Worm (Caenorhabditis elegans) whole organism, L1 larva: ENCODE measurements around the gene try-10.
A peak's percentile ranks its signal among the peaks of the same experiment; 100 is the strongest.

ENCODE experiments used
- C04F5.9 ChIP-seq: sonication (generic microtip); optimal IDR thresholded peaks from 2 replicates; lab custom pipeline; 2016; ENCODE audit warnings: missing genetic modification characterization, missing compliant biosample characterization
- F16B12.6 ChIP-seq: fragments of 150-350 bp; optimal IDR thresholded peaks from 2 replicates; lab custom pipeline; 2014; ENCODE audit warnings: missing biosample characterization, missing genetic modification characterization
- alr-1 ChIP-seq: fragments of 200-800 bp; sonication (Bioruptor generic); optimal IDR thresholded peaks from 2 replicates; lab custom pipeline; 2018; ENCODE audit warnings: borderline replicate concordance, mild to moderate bottlenecking, missing genetic modification characterization, missing compliant biosample characterization
- ama-1 ChIP-seq: fragments of 150-350 bp; optimal IDR thresholded peaks from 2 replicates; lab custom pipeline; 2014
- blmp-1 ChIP-seq: fragments of 150-350 bp; optimal IDR thresholded peaks from 2 replicates; lab custom pipeline; 2014; ENCODE audit warnings: missing biosample characterization, missing genetic modification characterization
- ceh-82 ChIP-seq, 3 experiments: fragments of 150-350 bp in 1 of 3; sonication (generic microtip) in 2 of 3; optimal IDR thresholded peaks; 2 replicates each; lab custom pipeline; 2014 to 2017; ENCODE audit warnings: missing biosample characterization in 3 of 3, missing genetic modification characterization in 3 of 3
- ceh-90 ChIP-seq: sonication (generic microtip); optimal IDR thresholded peaks from 2 replicates; lab custom pipeline; 2016; ENCODE audit warnings: missing genetic modification characterization, missing compliant biosample characterization
- dpl-1 ChIP-seq, 3 experiments: fragments of 150-350 bp in 2 of 3; sonication (generic microtip) in 1 of 3; optimal IDR thresholded peaks; 2 replicates each; lab custom pipeline; 2014 to 2017; ENCODE audit warnings: missing biosample characterization in 3 of 3, missing genetic modification characterization in 3 of 3, missing genetic modification reagents in 3 of 3
- dsc-1 ChIP-seq: sonication (generic microtip); optimal IDR thresholded peaks from 2 replicates; lab custom pipeline; 2016; ENCODE audit warnings: mild to moderate bottlenecking, missing genetic modification characterization, missing compliant biosample characterization
- efl-1 ChIP-seq, 4 experiments: fragments of 150-350 bp; optimal IDR thresholded peaks in 3 of 4; peaks in 1 of 4; 1 replicate in 1 of 4; 2 replicates in 3 of 4; lab custom pipeline; 2014; ENCODE audit warnings: missing biosample characterization in 2 of 4, missing genetic modification characterization in 2 of 4, missing genetic modification reagents in 2 of 4
- efl-3 ChIP-seq: fragments of 200-800 bp; sonication (Bioruptor generic); optimal IDR thresholded peaks from 2 replicates; lab custom pipeline; 2018; ENCODE audit warnings: mild to moderate bottlenecking, missing genetic modification characterization, missing compliant biosample characterization
- egl-27 ChIP-seq, 2 experiments: fragments of 150-350 bp in 1 of 2; sonication (generic microtip); optimal IDR thresholded peaks; 3 replicates each; lab custom pipeline; 2017 to 2018; ENCODE audit warnings: missing biosample characterization in 2 of 2, missing genetic modification characterization in 2 of 2, missing genetic modification reagents in 2 of 2
- elt-2 ChIP-seq: sonication (generic microtip); optimal IDR thresholded peaks from 2 replicates; lab custom pipeline; 2016; ENCODE audit warnings: missing genetic modification characterization, mild to moderate bottlenecking, inconsistent platforms, missing compliant biosample characterization, missing genetic modification reagents
- fkh-4 ChIP-seq: sonication (generic microtip); optimal IDR thresholded peaks from 2 replicates; lab custom pipeline; 2016; ENCODE audit warnings: missing compliant biosample characterization, missing genetic modification characterization, borderline replicate concordance
- lin-14 ChIP-seq: fragments of 200-800 bp; sonication (Bioruptor generic); optimal IDR thresholded peaks from 2 replicates; lab custom pipeline; 2018; ENCODE audit warnings: mild to moderate bottlenecking, missing genetic modification characterization, moderate library complexity, missing compliant biosample characterization
- lin-15B ChIP-seq: fragments of 150-350 bp; sonication (generic microtip); optimal IDR thresholded peaks from 3 replicates; lab custom pipeline; 2014; ENCODE audit warnings: missing biosample characterization, missing genetic modification characterization
- lin-35 ChIP-seq, 2 experiments: fragments of 150-350 bp; optimal IDR thresholded peaks; 2 replicates each; lab custom pipeline; 2014; ENCODE audit warnings: missing biosample characterization in 2 of 2, missing genetic modification characterization in 2 of 2, missing genetic modification reagents in 2 of 2
- lin-39 ChIP-seq: fragments of 150-350 bp; optimal IDR thresholded peaks from 2 replicates; lab custom pipeline; 2014; ENCODE audit warnings: missing biosample characterization, missing genetic modification reagents, missing genetic modification characterization
- lir-3 ChIP-seq: sonication (generic microtip); optimal IDR thresholded peaks from 2 replicates; lab custom pipeline; 2016; ENCODE audit warnings: mild to moderate bottlenecking, missing genetic modification characterization, moderate library complexity, missing compliant biosample characterization; ENCODE audit not compliant: poor library complexity
- lsy-2 ChIP-seq, 2 experiments: fragments of 150-350 bp; optimal IDR thresholded peaks; 2 replicates each; lab custom pipeline; 2014; ENCODE audit warnings: missing biosample characterization in 2 of 2, missing genetic modification characterization in 2 of 2
- mdl-1 ChIP-seq, 2 experiments: fragments of 150-350 bp; optimal IDR thresholded peaks; 2 replicates each; lab custom pipeline; 2014 to 2017; ENCODE audit warnings: missing biosample characterization in 2 of 2, missing genetic modification characterization in 2 of 2, inconsistent platforms in 1 of 2
- mef-2 ChIP-seq: fragments of 150-350 bp; optimal IDR thresholded peaks from 2 replicates; lab custom pipeline; 2014; ENCODE audit warnings: missing biosample characterization, missing genetic modification characterization
- nhr-11 ChIP-seq: fragments of 150-350 bp; optimal IDR thresholded peaks from 2 replicates; lab custom pipeline; 2014; ENCODE audit warnings: missing biosample characterization, missing genetic modification characterization
- nhr-19 ChIP-seq: fragments of 200-800 bp; sonication (Bioruptor generic); conservative IDR thresholded peaks from 2 replicates; pipeline ENCODE4 v1.3.6; 2022; ENCODE audit warnings: missing genetic modification characterization, missing compliant biosample characterization
- nhr-20 ChIP-seq: sonication (generic microtip); optimal IDR thresholded peaks from 2 replicates; lab custom pipeline; 2016; ENCODE audit warnings: mild to moderate bottlenecking, missing genetic modification characterization, missing compliant biosample characterization
- nhr-237 ChIP-seq: fragments of 150-350 bp; optimal IDR thresholded peaks from 2 replicates; lab custom pipeline; 2014; ENCODE audit warnings: missing biosample characterization, missing genetic modification characterization
- nhr-28 ChIP-seq: fragments of 150-350 bp; optimal IDR thresholded peaks from 2 replicates; lab custom pipeline; 2014; ENCODE audit warnings: missing biosample characterization, missing genetic modification characterization
- nhr-47 ChIP-seq: sonication (generic microtip); optimal IDR thresholded peaks from 2 replicates; lab custom pipeline; 2016; ENCODE audit warnings: mild to moderate bottlenecking, missing genetic modification characterization, moderate library complexity, missing compliant biosample characterization
- nhr-71 ChIP-seq: sonication (generic microtip); optimal IDR thresholded peaks from 2 replicates; lab custom pipeline; 2016; ENCODE audit warnings: mild to moderate bottlenecking, missing genetic modification characterization, moderate library complexity, missing compliant biosample characterization
- nhr-85 ChIP-seq: sonication (generic microtip); peaks from one replicate; lab custom pipeline; 2016; ENCODE audit warnings: missing genetic modification characterization, inconsistent platforms, missing compliant biosample characterization
- pax-3 ChIP-seq: fragments of 200-800 bp; sonication (Bioruptor generic); optimal IDR thresholded peaks from 2 replicates; lab custom pipeline; 2018; ENCODE audit warnings: mild to moderate bottlenecking, missing genetic modification characterization, moderate library complexity, missing compliant biosample characterization
- pqm-1 ChIP-seq: sonication (generic microtip); optimal IDR thresholded peaks from 3 replicates; lab custom pipeline; 2017; ENCODE audit warnings: missing biosample characterization, missing genetic modification characterization
- rnt-1 ChIP-seq: sonication (generic microtip); optimal IDR thresholded peaks from 2 replicates; lab custom pipeline; 2016; ENCODE audit warnings: mild to moderate bottlenecking, missing genetic modification characterization, moderate library complexity, missing compliant biosample characterization
- snpc-4 ChIP-seq: fragments of 150-350 bp; optimal IDR thresholded peaks from 2 replicates; lab custom pipeline; 2014; ENCODE audit warnings: missing biosample characterization, missing genetic modification characterization
- snu-23 ChIP-seq: sonication (generic microtip); optimal IDR thresholded peaks from 2 replicates; lab custom pipeline; 2016; ENCODE audit warnings: missing genetic modification characterization, missing compliant biosample characterization
- sox-4 ChIP-seq: sonication (generic microtip); optimal IDR thresholded peaks from 2 replicates; lab custom pipeline; 2016; ENCODE audit warnings: missing genetic modification characterization, missing compliant biosample characterization
- sptf-1 ChIP-seq: fragments of 150-350 bp; optimal IDR thresholded peaks from 2 replicates; lab custom pipeline; 2014; ENCODE audit warnings: missing biosample characterization, missing genetic modification characterization
- sup-37 ChIP-seq: fragments of 200-800 bp; sonication (Bioruptor generic); optimal IDR thresholded peaks from 2 replicates; lab custom pipeline; 2018; ENCODE audit warnings: mild to moderate bottlenecking, missing genetic modification characterization, missing compliant biosample characterization
- swsn-7 ChIP-seq: sonication (generic microtip); optimal IDR thresholded peaks from 2 replicates; lab custom pipeline; 2016; ENCODE audit warnings: missing genetic modification characterization, missing compliant biosample characterization
- tbx-2 ChIP-seq: sonication (generic microtip); optimal IDR thresholded peaks from 2 replicates; lab custom pipeline; 2016; ENCODE audit warnings: missing genetic modification characterization, missing compliant biosample characterization
- unc-62 ChIP-seq: fragments of 150-350 bp; optimal IDR thresholded peaks from 2 replicates; lab custom pipeline; 2014; ENCODE audit warnings: missing biosample characterization, missing genetic modification reagents, missing genetic modification characterization
- unc-86 ChIP-seq: sonication (generic microtip); optimal IDR thresholded peaks from 2 replicates; lab custom pipeline; 2016; ENCODE audit warnings: missing genetic modification characterization, missing compliant biosample characterization
- zag-1 ChIP-seq: fragments of 150-350 bp; optimal IDR thresholded peaks from 2 replicates; lab custom pipeline; 2014; ENCODE audit warnings: missing biosample characterization, missing genetic modification characterization
- ztf-11 ChIP-seq, 2 experiments: sonication (generic microtip); optimal IDR thresholded peaks; 2 replicates each; lab custom pipeline; 2016 to 2017; ENCODE audit warnings: missing genetic modification characterization in 2 of 2, missing biosample characterization in 1 of 2, missing compliant biosample characterization in 1 of 2

try-10 gene

DNA sequence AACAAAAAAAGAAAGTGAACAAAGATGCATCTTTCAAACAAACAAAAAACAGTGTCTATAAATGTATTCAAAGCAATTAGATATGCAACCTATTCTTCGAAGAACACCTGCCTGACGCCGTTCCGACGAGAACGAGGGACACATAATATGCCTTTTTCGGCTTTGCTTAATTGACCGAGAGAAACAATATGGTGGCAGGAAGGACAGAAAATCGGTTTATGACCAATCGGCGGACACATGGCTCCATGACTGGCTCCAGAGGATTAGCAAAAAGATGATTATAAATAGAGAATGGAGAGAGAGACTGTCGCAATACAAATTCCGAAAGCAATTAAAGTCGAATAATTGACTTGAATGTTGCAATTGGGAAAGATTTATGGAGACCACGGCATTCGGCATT is 5.2 kb upstream of the try-10 start:
- no peak for TF ChIP-seq lin-39 (tag; lab: Kevin White, UChicago)
- no peak for TF ChIP-seq nhr-19 (GFP tag; lab: Robert Waterston, UW)
- no peak for TF ChIP-seq nhr-71 (tag; lab: Kevin White, UChicago)
- no peak for TF ChIP-seq nhr-11 (tag; lab: Kevin White, UChicago)
- no peak for TF ChIP-seq egl-27 (tag; optimal IDR thresholded peaks at IDR 0.05; lab: Kevin White, UChicago)
- TF ChIP-seq unc-62 (GFP tag; lab: Kevin White, UChicago), result no peak
- TF ChIP-seq ceh-90 (tag; lab: Kevin White, UChicago), result no peak
- no peak for TF ChIP-seq pqm-1 (tag; lab: Kevin White, UChicago)
- TF ChIP-seq efl-3, result no peak
- no peak for TF ChIP-seq fkh-4 (tag; lab: Kevin White, UChicago)
- no peak for TF ChIP-seq F16B12.6 (tag; lab: Kevin White, UChicago)

DNA sequence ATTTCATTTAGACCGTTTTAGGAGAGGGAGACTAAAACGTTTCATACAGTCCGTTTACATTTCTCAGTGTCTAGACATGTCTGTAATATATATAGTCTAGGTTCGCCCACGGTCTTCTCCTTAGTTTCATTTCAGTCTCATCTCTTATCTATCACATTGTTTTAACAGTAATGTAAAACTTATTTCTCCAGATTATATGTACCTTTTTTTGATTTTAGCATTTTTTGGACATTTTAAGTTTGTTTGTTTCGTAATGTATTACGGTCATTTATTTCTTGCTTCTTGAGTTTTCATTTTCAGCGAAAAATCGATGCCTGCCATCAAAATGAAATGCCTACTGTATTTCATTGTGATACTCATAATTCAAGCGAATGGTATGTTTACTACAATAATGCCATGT is 786 bp upstream of the try-10 start, which contains the start of gene F15B9.6:
F15B9.6 (plus strand) TSS at position 301 of the 400 bp plus-strand sequence.
- TF ChIP-seq efl-1 (optimal IDR thresholded peaks at IDR 0.05; lab: Kevin White, UChicago) (no peak), efl-1 (GFP tag; optimal IDR thresholded peaks at IDR 0.05 in 1 of 2; lab: Kevin White, UChicago) (peak in 1 of 2 experiments; percentile 47), pax-3 (tag; lab: Kevin White, UChicago) (no peak), ceh-82 (tag; optimal IDR thresholded peaks at IDR 0.05; lab: Kevin White, UChicago) (no peak), zag-1 (no peak), blmp-1 (tag; lab: Kevin White, UChicago) (no peak), snu-23 (GFP tag; lab: Kevin White, UChicago) (no peak), alr-1 (tag; lab: Kevin White, UChicago) (no peak), F16B12.6 (tag; lab: Kevin White, UChicago) (no peak), nhr-20 (no peak)
- TF ChIP-seq, all 84 proteins: peak for 1

DNA sequence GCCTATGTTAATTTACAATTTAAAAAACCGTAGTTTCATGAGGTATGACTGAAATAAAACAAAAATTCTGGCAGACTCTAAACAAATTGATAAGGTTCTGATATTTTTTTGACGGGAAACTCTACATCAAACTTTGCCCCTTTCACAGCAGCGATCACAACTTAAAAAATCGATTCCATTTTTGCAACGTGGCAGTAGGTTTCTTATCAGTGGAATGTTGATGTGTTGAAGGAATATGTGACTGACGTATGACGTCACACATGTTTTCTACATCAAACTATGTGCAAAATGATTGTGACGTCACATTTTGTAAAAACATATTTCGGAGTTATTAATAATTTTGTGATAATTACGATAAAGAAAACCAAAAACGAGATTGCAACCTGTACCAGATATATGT is 1.2 kb downstream of the try-10 start:
- peak; percentile 18 for TF ChIP-seq nhr-20
- TF ChIP-seq lin-35 (GFP tag; optimal IDR thresholded peaks at IDR 0.05; lab: Kevin White, UChicago), result peak in 1 of 2 experiments; percentile 21
- TF ChIP-seq elt-2 (tag; lab: Kevin White, UChicago), result peak; percentile 93
- no peak for TF ChIP-seq nhr-237 (tag; lab: Kevin White, UChicago)
- peak; percentile 5 for TF ChIP-seq nhr-71 (tag; lab: Kevin White, UChicago)

DNA sequence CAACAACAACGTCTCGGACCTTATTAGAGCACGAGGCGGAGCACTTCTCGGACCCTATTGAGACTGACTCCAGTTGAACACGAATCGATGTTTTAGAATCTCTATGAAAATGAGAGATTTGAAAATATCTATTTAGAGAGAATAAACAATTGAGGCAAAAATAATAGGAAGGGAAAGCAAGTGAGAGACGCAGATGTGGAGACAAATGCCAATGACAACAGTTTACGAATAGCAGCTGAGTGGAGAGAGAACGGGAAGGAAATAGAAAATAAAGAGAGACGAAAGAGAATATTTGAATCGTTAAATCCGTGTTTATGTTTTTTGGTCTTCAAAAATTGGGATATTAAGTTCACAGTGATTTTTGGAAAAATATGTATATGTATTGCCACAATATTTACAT is 3.2 kb downstream of the try-10 start:
- TF ChIP-seq lsy-2 (tag; optimal IDR thresholded peaks at IDR 0.05; lab: Kevin White, UChicago), result peak; percentile 0 to 37
- no peak for TF ChIP-seq sup-37 (GFP tag; lab: Kevin White, UChicago)
- TF ChIP-seq lin-15B (tag; lab: Kevin White, UChicago), result no peak
- peak; percentile 31 for TF ChIP-seq swsn-7 (tag; lab: Kevin White, UChicago)
- TF ChIP-seq lir-3 (tag; lab: Kevin White, UChicago), result no peak
- peak; percentile 23 for TF ChIP-seq nhr-47 (tag; lab: Kevin White, UChicago)
- TF ChIP-seq lin-35 (GFP tag; optimal IDR thresholded peaks at IDR 0.05; lab: Kevin White, UChicago), result peak in 1 of 2 experiments; percentile 19
- no peak for TF ChIP-seq unc-86 (tag; lab: Kevin White, UChicago)
- no peak for TF ChIP-seq pax-3 (tag; lab: Kevin White, UChicago)
- TF ChIP-seq nhr-85 (tag; lab: Kevin White, UChicago), result peak; percentile 52
- peak; percentile 2 for TF ChIP-seq dsc-1 (tag; lab: Kevin White, UChicago)
- TF ChIP-seq dpl-1 (GFP tag; optimal IDR thresholded peaks at IDR 0.05; lab: Kevin White, UChicago), result peak in 2 of 3 experiments; percentile 8 to 14
- no peak for TF ChIP-seq nhr-28
- TF ChIP-seq snu-23 (GFP tag; lab: Kevin White, UChicago), result peak; percentile 59
- no peak for TF ChIP-seq mef-2 (tag; lab: Kevin White, UChicago)
- peak; percentile 84 for TF ChIP-seq lin-14 (GFP tag; lab: Kevin White, UChicago)
- peak; percentile 51 for TF ChIP-seq nhr-20
- TF ChIP-seq ama-1 (lab: Kevin White, UChicago), result no peak
- no peak for TF ChIP-seq sox-4 (tag; lab: Kevin White, UChicago)
- TF ChIP-seq ztf-11 (tag; optimal IDR thresholded peaks at IDR 0.05; lab: Kevin White, UChicago), result no peak
- TF ChIP-seq pqm-1 (tag; lab: Kevin White, UChicago), result no peak
- no peak for TF ChIP-seq efl-3
- no peak for TF ChIP-seq alr-1 (tag; lab: Kevin White, UChicago)
- no peak for TF ChIP-seq lin-39 (tag; lab: Kevin White, UChicago)
- TF ChIP-seq C04F5.9, result no peak
- TF ChIP-seq snpc-4 (tag; lab: Kevin White, UChicago), result peak; percentile 19
- TF ChIP-seq rnt-1, result peak; percentile 22
- TF ChIP-seq sptf-1 (tag; lab: Kevin White, UChicago), result no peak
- TF ChIP-seq efl-1 (optimal IDR thresholded peaks at IDR 0.05; lab: Kevin White, UChicago), result peak in 1 of 2 experiments; percentile 32
- peak in 1 of 2 experiments; percentile 74 for TF ChIP-seq efl-1 (GFP tag; optimal IDR thresholded peaks at IDR 0.05 in 1 of 2; lab: Kevin White, UChicago)
- TF ChIP-seq tbx-2 (tag; lab: Kevin White, UChicago), result peak; percentile 22
- no peak for TF ChIP-seq mdl-1 (tag; optimal IDR thresholded peaks at IDR 0.05; lab: Kevin White, UChicago)
